Fruit fly (Drosophila melanogaster) whole organism, embryonic: ENCODE measurements around the gene WASp.

ENCODE experiments used
- CG10431 ChIP-seq: fragments of 200-800 bp; sonication (Bioruptor generic); optimal IDR thresholded peaks from 3 replicates; lab custom pipeline; 2018; ENCODE audit warnings: missing biosample characterization, mild to moderate bottlenecking, missing genetic modification characterization
- CG2889 ChIP-seq: fragments of 200-800 bp; sonication (Bioruptor generic); IDR thresholded peaks from 3 replicates; pipeline ENCODE4 v1.3.6; 2022; ENCODE audit warnings: missing biosample characterization, missing genetic modification characterization
- CG5180 ChIP-seq: fragments of 200-800 bp; sonication (Bioruptor generic); optimal IDR thresholded peaks from 3 replicates; lab custom pipeline; 2017; ENCODE audit warnings: missing biosample characterization, missing genetic modification characterization, mild to moderate bottlenecking, moderate library complexity, missing genetic modification reagents
- CG9215 ChIP-seq: fragments of 200-800 bp; sonication (Bioruptor generic); IDR thresholded peaks from 2 replicates; pipeline ENCODE4 v1.3.6; 2022; ENCODE audit warnings: missing biosample characterization, missing genetic modification characterization
- ato ChIP-seq: fragments of 200-800 bp; sonication (Bioruptor generic); IDR thresholded peaks from 2 replicates; pipeline ENCODE4 v1.3.6; 2022; ENCODE audit warnings: missing biosample characterization, missing genetic modification characterization; ENCODE audit not compliant: partially characterized antibody
- bsh ChIP-seq, 2 experiments: fragments of 200-800 bp; sonication (Bioruptor generic); optimal IDR thresholded peaks; 2 replicates each; lab custom pipeline; 2017 to 2018; ENCODE audit warnings: mild to moderate bottlenecking in 2 of 2, missing biosample characterization in 2 of 2, missing genetic modification characterization in 2 of 2, moderate library complexity in 1 of 2
- hbn ChIP-seq: fragments of 200-800 bp; sonication (Bioruptor generic); IDR thresholded peaks from 2 replicates; pipeline ENCODE4 v1.3.6; 2022; ENCODE audit warnings: missing biosample characterization, missing genetic modification characterization; ENCODE audit not compliant: partially characterized antibody

DNA sequence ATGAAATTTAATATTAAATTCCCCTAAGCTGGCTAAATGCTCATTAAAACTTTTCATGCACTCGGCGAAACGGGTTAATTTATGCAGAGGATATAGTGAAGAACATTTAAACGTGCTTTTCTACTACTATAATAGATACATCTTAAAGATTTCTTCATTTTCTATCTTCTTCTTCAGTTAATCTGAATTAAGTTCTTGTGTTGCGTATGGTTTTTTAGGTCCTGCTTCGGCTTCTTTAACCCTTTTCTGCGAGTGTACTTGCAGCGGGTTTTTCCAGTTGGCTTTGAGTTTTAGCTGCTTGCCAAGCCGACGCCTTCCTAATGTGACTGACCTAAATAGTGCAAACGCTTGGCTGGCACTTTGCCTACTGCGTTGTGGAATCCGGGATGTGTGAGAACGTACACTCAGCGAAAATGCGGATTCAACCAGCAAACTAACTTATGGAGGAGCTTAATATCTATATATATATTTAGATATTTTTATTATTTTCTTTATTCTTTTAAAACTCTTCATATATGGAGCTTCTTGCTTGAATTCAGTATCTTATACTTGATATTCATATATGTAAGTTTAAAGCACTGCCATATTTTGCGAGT, 18.9 kb upstream of the WASp start:
- TF ChIP-seq ato (GFP tag; lab: Robert Waterston, UW) (no peak), hbn (GFP tag; lab: Robert Waterston, UW) (no peak), CG9215 (GFP tag; lab: Robert Waterston, UW) (no peak), CG2889 (no peak), CG5180 (GFP tag; lab: Kevin White, UChicago) (no peak), CG10431 (GFP tag; lab: Kevin White, UChicago) (no peak), bsh (GFP tag; optimal IDR thresholded peaks at IDR 0.05; lab: Kevin White, UChicago) (no peak)
